Worm (Caenorhabditis elegans): ENCODE data around the gene F46F2.3.

DNA sequence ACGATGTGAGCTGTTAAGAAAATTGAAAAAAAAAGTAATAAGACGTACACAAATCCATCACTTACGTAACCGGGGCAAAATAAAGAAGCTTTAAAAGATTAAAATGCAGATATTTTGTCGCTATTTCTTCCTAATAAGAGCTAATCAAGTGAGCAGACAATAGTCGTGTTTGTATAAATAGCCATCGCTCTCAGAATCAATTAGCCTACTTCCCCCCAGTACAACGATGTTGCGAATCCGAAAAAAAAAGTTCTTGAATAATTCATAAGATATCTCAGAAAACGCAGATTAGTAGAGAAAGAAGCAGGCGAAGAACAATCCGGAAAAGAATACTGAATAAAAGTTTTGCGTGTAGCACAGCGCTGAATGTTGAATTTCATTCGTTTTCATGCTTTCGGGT is 44.8 kb downstream of the F46F2.3 start:
- no peak for TF ChIP-seq ref-1 (GFP tag; conservative IDR thresholded peaks at IDR 0.05)
- no peak for TF ChIP-seq flt-1 (GFP tag; IDR thresholded peaks at IDR 0.05)
- TF ChIP-seq ztf-29 (GFP tag; IDR thresholded peaks at IDR 0.05): no peak
- no peak for TF ChIP-seq tab-1 (GFP tag; IDR thresholded peaks at IDR 0.05)
- TF ChIP-seq klf-2 (GFP tag; conservative IDR thresholded peaks at IDR 0.05): no peak
- TF ChIP-seq med-1 (GFP tag; optimal IDR thresholded peaks at IDR 0.05; ENCODE audit: insufficient read depth): no peak
- no peak for TF ChIP-seq ztf-23 (GFP tag; IDR thresholded peaks at IDR 0.05)
- no peak for TF ChIP-seq T22C8.4 (GFP tag; IDR thresholded peaks at IDR 0.05)
